Worm (Caenorhabditis elegans): ENCODE data around the gene srg-9.

- TF ChIP-seq lsy-2 (tag; optimal IDR thresholded peaks at IDR 0.05), result no peak
- TF ChIP-seq nhr-11 (tag; optimal IDR thresholded peaks at IDR 0.05), result no peak
- no peak for TF ChIP-seq F13H6.1 (tag; optimal IDR thresholded peaks at IDR 0.05)
- TF ChIP-seq skn-1 (tag; optimal IDR thresholded peaks at IDR 0.05), result no peak
- TF ChIP-seq nhr-6 (tag; optimal IDR thresholded peaks at IDR 0.05), result no peak
Measured at ce11 chrIII:6215943-6216342, 40.6 kb downstream of the srg-9 start.

All from whole organism, L2 larva.